Worm (Caenorhabditis elegans): Measurements from ENCODE around the gene C55A1.6.

The C55A1.6 gene

DNA sequence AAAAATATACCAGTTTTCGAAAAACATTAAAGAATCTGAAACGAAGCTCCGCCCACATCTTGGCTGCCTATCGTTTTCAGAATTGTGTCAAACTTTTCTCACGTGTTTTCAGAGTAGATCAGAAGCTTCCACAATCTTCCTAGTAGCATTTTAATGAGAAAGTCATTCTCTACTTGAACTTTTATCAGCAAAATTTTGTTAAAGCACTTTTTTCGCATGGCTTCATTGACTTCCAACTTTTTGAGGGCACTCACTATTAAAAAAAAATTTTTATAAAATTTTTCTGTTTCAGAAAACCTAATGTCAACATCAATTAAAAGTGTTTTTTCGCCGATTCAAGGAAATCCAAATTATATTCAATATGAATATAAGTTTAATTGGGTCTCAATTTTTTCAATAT, 2.3 kb downstream of the C55A1.6 start, which contains the start of gene sru-42:
sru-42 (plus strand) TSS at position 301 of the 400 bp plus-strand sequence.
- peak; percentile 11 for TF ChIP-seq fkh-8 (tag; optimal IDR thresholded peaks at IDR 0.05)
- no peak for TF ChIP-seq fos-1 (tag; optimal IDR thresholded peaks at IDR 0.05)
- no peak for TF ChIP-seq egl-13 (tag; optimal IDR thresholded peaks at IDR 0.05)
- TF ChIP-seq dpl-1 (GFP tag; optimal IDR thresholded peaks at IDR 0.05), result no peak

- TF ChIP-seq efl-1 (optimal IDR thresholded peaks at IDR 0.05) (no peak), efl-1 (GFP tag; optimal IDR thresholded peaks at IDR 0.05 in 1 of 2) (peak in 1 of 2 experiments; percentile 81), hpl-2 (GFP tag; optimal IDR thresholded peaks at IDR 0.05) (no peak), nhr-85 (tag) (peak; percentile 65)
These were observed 4.3 kb downstream of the C55A1.6 start for ce11 chrV:15652147-15652546.

ce11 chrV:15654124-15654523, 6.3 kb downstream of the C55A1.6 start, which contains the start of gene F53E4.2:
F53E4.2 (plus strand) TSS chrV:15654424.
- TF ChIP-seq ama-1 (optimal IDR thresholded peaks at IDR 0.05) (no peak), rnt-1 (tag; optimal IDR thresholded peaks at IDR 0.05) (no peak), irx-1 (tag; optimal IDR thresholded peaks at IDR 0.05) (no peak), nhr-85 (tag) (no peak), blmp-1 (tag; optimal IDR thresholded peaks at IDR 0.05) (no peak), hlh-4 (tag; optimal IDR thresholded peaks at IDR 0.05) (no peak), egl-13 (tag; optimal IDR thresholded peaks at IDR 0.05) (no peak), nhr-71 (tag; optimal IDR thresholded peaks at IDR 0.05) (no peak), ceh-88 (GFP tag; IDR thresholded peaks at IDR 0.05) (no peak)

- TF ChIP-seq nhr-19 (GFP tag; conservative IDR thresholded peaks at IDR 0.05) (peak; percentile 34; the same call in 1 of the 2 replicates), snu-23 (GFP tag; optimal IDR thresholded peaks at IDR 0.05) (peak; percentile 5), lir-3 (tag; optimal IDR thresholded peaks at IDR 0.05; ENCODE audit: poor library complexity) (no peak), rnt-1 (tag; optimal IDR thresholded peaks at IDR 0.05) (peak; percentile 72), lin-14 (GFP tag; optimal IDR thresholded peaks at IDR 0.05) (peak; percentile 51), unc-130 (tag; optimal IDR thresholded peaks at IDR 0.05) (no peak), nhr-71 (tag; optimal IDR thresholded peaks at IDR 0.05) (peak; percentile 40), lsy-2 (tag; optimal IDR thresholded peaks at IDR 0.05) (peak in 1 of 2 experiments; percentile 24), ceh-63 (GFP tag; optimal IDR thresholded peaks at IDR 0.05) (no peak)
These were observed 10.6 kb downstream of the C55A1.6 start for ce11 chrV:15658262-15659060.

ce11 chrV:15661003-15661402, 13.2 kb downstream of the C55A1.6 start:
- TF ChIP-seq C34B4.2 (tag; optimal IDR thresholded peaks at IDR 0.05) (no peak), elt-3 (tag; optimal IDR thresholded peaks at IDR 0.05) (peak in 1 of 6 experiments; percentile 27), nhr-71 (tag; optimal IDR thresholded peaks at IDR 0.05) (peak; percentile 26), nhr-90 (tag; optimal IDR thresholded peaks at IDR 0.05; ENCODE audit: poor library complexity) (peak; percentile 10), efl-1 (optimal IDR thresholded peaks at IDR 0.05) (no peak), efl-1 (GFP tag; optimal IDR thresholded peaks at IDR 0.05 in 1 of 2) (peak in 1 of 2 experiments; percentile 62), grh-1 (GFP tag; IDR thresholded peaks at IDR 0.05) (peak; percentile 43; the same call in 1 of the 2 replicates), lin-14 (GFP tag; optimal IDR thresholded peaks at IDR 0.05) (peak; percentile 82), nhr-20 (tag; optimal IDR thresholded peaks at IDR 0.05) (peak; percentile 28), sptf-1 (tag; optimal IDR thresholded peaks at IDR 0.05) (no peak), lin-13 (GFP tag; optimal IDR thresholded peaks at IDR 0.05) (peak; percentile 30), snu-23 (GFP tag; optimal IDR thresholded peaks at IDR 0.05) (peak; percentile 15), efl-3 (GFP tag; optimal IDR thresholded peaks at IDR 0.05) (peak; percentile 2), blmp-1 (tag; optimal IDR thresholded peaks at IDR 0.05) (peak; percentile 67), rnt-1 (tag; optimal IDR thresholded peaks at IDR 0.05) (peak; percentile 5), irx-1 (tag; optimal IDR thresholded peaks at IDR 0.05) (peak; percentile 16), nhr-85 (tag) (peak; percentile 96), nhr-76 (tag; optimal IDR thresholded peaks at IDR 0.05) (no peak), mef-2 (tag; optimal IDR thresholded peaks at IDR 0.05) (no peak)
